Fruit fly (Drosophila melanogaster) whole organism, adult: ENCODE data around the gene CG33288.

ENCODE experiments used
- CG11617 ChIP-seq: fragments of 200-800 bp; sonication (Bioruptor generic); optimal IDR thresholded peaks from 2 replicates; lab custom pipeline; 2017; ENCODE audit warnings: mild to moderate bottlenecking, missing biosample characterization, missing genetic modification reagents, missing genetic modification characterization
- CG14711 ChIP-seq: fragments of 200-800 bp; sonication (Bioruptor generic); optimal IDR thresholded peaks from 2 replicates; lab custom pipeline; 2018; ENCODE audit warnings: missing biosample characterization, mild to moderate bottlenecking, missing genetic modification characterization, moderate library complexity
- CG33017 ChIP-seq: fragments of 200-800 bp; sonication (Bioruptor generic); optimal IDR thresholded peaks from 2 replicates; lab custom pipeline; 2018; ENCODE audit warnings: missing biosample characterization, mild to moderate bottlenecking, missing genetic modification characterization, moderate library complexity
- CG5204 ChIP-seq: fragments of 200-800 bp; sonication (Bioruptor generic); optimal IDR thresholded peaks from 2 replicates; lab custom pipeline; 2016; ENCODE audit warnings: missing biosample characterization, missing genetic modification characterization
- Crg-1 ChIP-seq: fragments of 200-800 bp; sonication (Bioruptor generic); optimal IDR thresholded peaks from 2 replicates; lab custom pipeline; 2016; ENCODE audit warnings: missing biosample characterization, missing genetic modification characterization
- Hr96 ChIP-seq: fragments of 200-800 bp; sonication (Bioruptor generic); optimal IDR thresholded peaks from 2 replicates; lab custom pipeline; 2016; ENCODE audit warnings: missing biosample characterization, missing genetic modification characterization
- Mnt ChIP-seq: fragments of 200-800 bp; sonication (Bioruptor generic); optimal IDR thresholded peaks from 2 replicates; lab custom pipeline; 2016; ENCODE audit warnings: missing biosample characterization, mild to moderate bottlenecking, missing genetic modification characterization
- bab1 ChIP-seq: fragments of 200-800 bp; sonication (Bioruptor generic); optimal IDR thresholded peaks from 3 replicates; lab custom pipeline; 2019; ENCODE audit warnings: missing biosample characterization, mild to moderate bottlenecking, missing genetic modification characterization, moderate library complexity
- cic ChIP-seq: fragments of 200-800 bp; sonication (Bioruptor generic); optimal IDR thresholded peaks from 2 replicates; lab custom pipeline; 2017; ENCODE audit warnings: missing biosample characterization, mild to moderate bottlenecking, missing genetic modification characterization, moderate library complexity
- cnc ChIP-seq, 2 experiments: fragments of >200 bp; optimal IDR thresholded peaks; 2 replicates each; lab custom pipeline; 2017
- kay ChIP-seq: fragments of 200-800 bp; sonication (Bioruptor generic); peaks from one replicate; lab custom pipeline; 2016; ENCODE audit warnings: missing biosample characterization, missing genetic modification characterization, borderline replicate concordance
- ovo ChIP-seq: fragments of 200-800 bp; sonication (Bioruptor generic); optimal IDR thresholded peaks from 2 replicates; lab custom pipeline; 2016; ENCODE audit warnings: missing biosample characterization, missing genetic modification characterization
- pad ChIP-seq: fragments of 200-800 bp; sonication (Bioruptor generic); optimal IDR thresholded peaks from 3 replicates; lab custom pipeline; 2017; ENCODE audit warnings: missing biosample characterization, missing genetic modification characterization, mild to moderate bottlenecking, moderate library complexity, missing genetic modification reagents
- toe ChIP-seq: fragments of 200-800 bp; sonication (Bioruptor generic); optimal IDR thresholded peaks from 2 replicates; lab custom pipeline; 2016; ENCODE audit warnings: missing biosample characterization, missing genetic modification characterization

DNA sequence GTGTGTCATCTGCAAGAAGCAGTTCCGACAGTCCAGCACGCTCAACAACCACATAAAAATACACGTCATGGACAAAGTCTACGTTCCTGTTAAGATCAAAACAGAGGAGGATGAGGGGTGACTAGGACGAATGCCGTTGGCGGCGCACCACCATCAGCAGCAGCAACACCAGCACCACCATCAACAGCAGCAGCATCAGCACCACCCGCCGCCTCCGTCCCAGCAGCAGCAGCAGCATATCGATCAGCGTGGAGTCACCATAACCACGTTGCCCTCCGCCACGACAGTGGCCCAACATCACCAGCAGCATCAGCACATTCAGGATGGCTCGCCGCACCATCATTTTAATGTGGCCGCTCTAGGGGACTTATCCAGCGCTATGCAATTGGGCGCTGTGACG lies 8.5 kb downstream of the CG33288 start:
- TF ChIP-seq kay (GFP tag; lab: Kevin White, UChicago), result no peak
- TF ChIP-seq Mnt (GFP tag; lab: Kevin White, UChicago), result no peak
- TF ChIP-seq bab1, result no peak
- TF ChIP-seq CG14711 (tag; lab: Kevin White, UChicago), result no peak
- no peak for TF ChIP-seq cnc (optimal IDR thresholded peaks at IDR 0.05; lab: Kevin White, UChicago)
- no peak for TF ChIP-seq CG5204 (GFP tag; lab: Kevin White, UChicago)
- no peak for TF ChIP-seq toe (GFP tag; lab: Kevin White, UChicago)
- no peak for TF ChIP-seq Hr96
- TF ChIP-seq cic (GFP tag; lab: Kevin White, UChicago), result no peak
- no peak for TF ChIP-seq Crg-1 (GFP tag; lab: Kevin White, UChicago)
- no peak for TF ChIP-seq ovo (GFP tag; lab: Kevin White, UChicago)
- no peak for TF ChIP-seq pad (GFP tag; lab: Kevin White, UChicago)
- no peak for TF ChIP-seq CG33017 (tag; lab: Kevin White, UChicago)
- TF ChIP-seq CG11617 (GFP tag; lab: Kevin White, UChicago), result no peak
